Fruit fly (Drosophila melanogaster) Kc167 (cell line): Measurements from ENCODE around the gene CG13937.

ENCODE experiments used
- h ChIP-seq: fragments of >200 bp; optimal IDR thresholded peaks from 3 replicates; lab custom pipeline; 2018; ENCODE audit warnings: missing external identifiers
- ttk ChIP-seq: sonication (Bioruptor generic); optimal IDR thresholded peaks from 2 replicates; lab custom pipeline; 2017; ENCODE audit warnings: missing external identifiers

dm6 chr3L:1909000-1909399 is 26.2 kb upstream of the CG13937 start:
- TF ChIP-seq h (lab: Kevin White, UChicago) (no peak), ttk (lab: Kevin White, UChicago) (no peak)
